Fruit fly (Drosophila melanogaster) S2 (cell line): ENCODE measurements around the gene RpL17.

Experiments
- CG8478 ChIP-seq: fragments of >200 bp; optimal IDR thresholded peaks from 2 replicates; lab custom pipeline; 2018
- CTCF ChIP-seq, 2 experiments: fragments of >200 bp; optimal IDR thresholded peaks; 2 replicates each; lab custom pipeline; 2018

- no peak for TF ChIP-seq CG8478 (lab: Kevin White, UChicago)
- TF ChIP-seq CTCF (optimal IDR thresholded peaks at IDR 0.05; lab: Kevin White, UChicago) = no peak
Measured at dm6 chrX:6700990-6701530, 43.0 kb downstream of the RpL17 start.
